Worm (Caenorhabditis elegans) whole organism, L1 larva: ENCODE results near the gene clr-1.

Experiments
- C16A3.4 ChIP-seq: fragments of 150-350 bp; optimal IDR thresholded peaks from 2 replicates; lab custom pipeline; 2014; ENCODE audit warnings: missing biosample characterization, missing genetic modification characterization
- F16B12.6 ChIP-seq: fragments of 150-350 bp; optimal IDR thresholded peaks from 2 replicates; lab custom pipeline; 2014; ENCODE audit warnings: missing biosample characterization, missing genetic modification characterization
- alr-1 ChIP-seq: fragments of 200-800 bp; sonication (Bioruptor generic); optimal IDR thresholded peaks from 2 replicates; lab custom pipeline; 2018; ENCODE audit warnings: borderline replicate concordance, mild to moderate bottlenecking, missing genetic modification characterization, missing compliant biosample characterization
- aly-2 ChIP-seq: fragments of 150-350 bp; optimal IDR thresholded peaks from 2 replicates; lab custom pipeline; 2014; ENCODE audit warnings: missing biosample characterization, missing genetic modification characterization
- blmp-1 ChIP-seq: fragments of 150-350 bp; optimal IDR thresholded peaks from 2 replicates; lab custom pipeline; 2014; ENCODE audit warnings: missing biosample characterization, missing genetic modification characterization
- ceh-8 ChIP-seq: fragments of 200-800 bp; sonication (Bioruptor generic); optimal IDR thresholded peaks from 2 replicates; lab custom pipeline; 2018; ENCODE audit warnings: mild to moderate bottlenecking, missing genetic modification characterization, moderate library complexity, missing compliant biosample characterization
- ceh-88 ChIP-seq: fragments of 200-800 bp; sonication (Bioruptor generic); IDR thresholded peaks from 2 replicates; pipeline ENCODE4 v1.3.6; 2022; ENCODE audit warnings: missing genetic modification characterization, missing compliant biosample characterization
- ces-1 ChIP-seq: fragments of 150-350 bp; optimal IDR thresholded peaks from 2 replicates; lab custom pipeline; 2014; ENCODE audit warnings: missing biosample characterization, missing genetic modification reagents, missing genetic modification characterization
- dpl-1 ChIP-seq, 3 experiments: fragments of 150-350 bp in 2 of 3; sonication (generic microtip) in 1 of 3; optimal IDR thresholded peaks; 2 replicates each; lab custom pipeline; 2014 to 2017; ENCODE audit warnings: missing biosample characterization in 3 of 3, missing genetic modification characterization in 3 of 3, missing genetic modification reagents in 3 of 3
- efl-1 ChIP-seq, 4 experiments: fragments of 150-350 bp; optimal IDR thresholded peaks in 3 of 4; peaks in 1 of 4; 1 replicate in 1 of 4; 2 replicates in 3 of 4; lab custom pipeline; 2014; ENCODE audit warnings: missing biosample characterization in 2 of 4, missing genetic modification characterization in 2 of 4, missing genetic modification reagents in 2 of 4
- egl-13 ChIP-seq: sonication (generic microtip); optimal IDR thresholded peaks from 2 replicates; lab custom pipeline; 2016; ENCODE audit warnings: missing genotype, missing genetic modification reagents, missing genetic modification characterization, missing compliant biosample characterization
- egl-27 ChIP-seq, 2 experiments: fragments of 150-350 bp in 1 of 2; sonication (generic microtip); optimal IDR thresholded peaks; 3 replicates each; lab custom pipeline; 2017 to 2018; ENCODE audit warnings: missing biosample characterization in 2 of 2, missing genetic modification characterization in 2 of 2, missing genetic modification reagents in 2 of 2
- elt-2 ChIP-seq: sonication (generic microtip); optimal IDR thresholded peaks from 2 replicates; lab custom pipeline; 2016; ENCODE audit warnings: missing genetic modification characterization, mild to moderate bottlenecking, inconsistent platforms, missing compliant biosample characterization, missing genetic modification reagents
- elt-3 ChIP-seq, 6 experiments: fragments of 150-350 bp in 1 of 6; sonication (generic microtip); optimal IDR thresholded peaks; 2 replicates each; lab custom pipeline; 2017 to 2018; ENCODE audit warnings: missing biosample characterization in 6 of 6, missing genetic modification characterization in 6 of 6, inconsistent platforms in 1 of 6
- ets-5 ChIP-seq: fragments of 200-800 bp; sonication (Bioruptor generic); IDR thresholded peaks from 2 replicates; pipeline ENCODE4 v1.3.6; 2022; ENCODE audit warnings: missing genetic modification characterization, missing compliant biosample characterization
- fkh-10 ChIP-seq: sonication (generic microtip); optimal IDR thresholded peaks from 2 replicates; lab custom pipeline; 2017; ENCODE audit warnings: missing biosample characterization, missing genetic modification reagents, missing genetic modification characterization
- fkh-8 ChIP-seq: sonication (generic microtip); optimal IDR thresholded peaks from 2 replicates; lab custom pipeline; 2016; ENCODE audit warnings: mild to moderate bottlenecking, missing genetic modification characterization, missing compliant biosample characterization
- fos-1 ChIP-seq: fragments of 150-350 bp; optimal IDR thresholded peaks from 2 replicates; lab custom pipeline; 2014; ENCODE audit warnings: missing biosample characterization, missing genetic modification characterization
- grh-1 ChIP-seq: fragments of 200-800 bp; sonication (Bioruptor generic); IDR thresholded peaks from 2 replicates; pipeline ENCODE4 v1.3.6; 2022; ENCODE audit warnings: missing genetic modification reagents, missing genetic modification characterization, missing compliant biosample characterization
- lin-13 ChIP-seq: fragments of 150-350 bp; optimal IDR thresholded peaks from 2 replicates; lab custom pipeline; 2014; ENCODE audit warnings: missing biosample characterization, missing genetic modification reagents, missing genetic modification characterization
- lin-14 ChIP-seq: fragments of 200-800 bp; sonication (Bioruptor generic); optimal IDR thresholded peaks from 2 replicates; lab custom pipeline; 2018; ENCODE audit warnings: mild to moderate bottlenecking, missing genetic modification characterization, moderate library complexity, missing compliant biosample characterization
- lin-15B ChIP-seq: fragments of 150-350 bp; sonication (generic microtip); optimal IDR thresholded peaks from 3 replicates; lab custom pipeline; 2014; ENCODE audit warnings: missing biosample characterization, missing genetic modification characterization
- lin-39 ChIP-seq: fragments of 150-350 bp; optimal IDR thresholded peaks from 2 replicates; lab custom pipeline; 2014; ENCODE audit warnings: missing biosample characterization, missing genetic modification reagents, missing genetic modification characterization
- lsy-2 ChIP-seq, 2 experiments: fragments of 150-350 bp; optimal IDR thresholded peaks; 2 replicates each; lab custom pipeline; 2014; ENCODE audit warnings: missing biosample characterization in 2 of 2, missing genetic modification characterization in 2 of 2
- mab-9 ChIP-seq: fragments of 200-800 bp; sonication (Bioruptor generic); IDR thresholded peaks from 2 replicates; pipeline ENCODE4 v1.3.6; 2022; ENCODE audit warnings: missing genetic modification reagents, missing genetic modification characterization, missing compliant biosample characterization
- mep-1 ChIP-seq: fragments of 150-350 bp; optimal IDR thresholded peaks from 2 replicates; lab custom pipeline; 2014; ENCODE audit warnings: missing biosample characterization, missing genetic modification characterization
- nhr-19 ChIP-seq: fragments of 200-800 bp; sonication (Bioruptor generic); conservative IDR thresholded peaks from 2 replicates; pipeline ENCODE4 v1.3.6; 2022; ENCODE audit warnings: missing genetic modification characterization, missing compliant biosample characterization
- nhr-20 ChIP-seq: sonication (generic microtip); optimal IDR thresholded peaks from 2 replicates; lab custom pipeline; 2016; ENCODE audit warnings: mild to moderate bottlenecking, missing genetic modification characterization, missing compliant biosample characterization
- nhr-28 ChIP-seq: fragments of 150-350 bp; optimal IDR thresholded peaks from 2 replicates; lab custom pipeline; 2014; ENCODE audit warnings: missing biosample characterization, missing genetic modification characterization
- nhr-47 ChIP-seq: sonication (generic microtip); optimal IDR thresholded peaks from 2 replicates; lab custom pipeline; 2016; ENCODE audit warnings: mild to moderate bottlenecking, missing genetic modification characterization, moderate library complexity, missing compliant biosample characterization
- nhr-77 ChIP-seq: fragments of 150-350 bp; optimal IDR thresholded peaks from 2 replicates; lab custom pipeline; 2014; ENCODE audit warnings: missing biosample characterization, missing genetic modification characterization
- nhr-85 ChIP-seq: sonication (generic microtip); peaks from one replicate; lab custom pipeline; 2016; ENCODE audit warnings: missing genetic modification characterization, inconsistent platforms, missing compliant biosample characterization
- rnt-1 ChIP-seq: sonication (generic microtip); optimal IDR thresholded peaks from 2 replicates; lab custom pipeline; 2016; ENCODE audit warnings: mild to moderate bottlenecking, missing genetic modification characterization, moderate library complexity, missing compliant biosample characterization
- snpc-4 ChIP-seq: fragments of 150-350 bp; optimal IDR thresholded peaks from 2 replicates; lab custom pipeline; 2014; ENCODE audit warnings: missing biosample characterization, missing genetic modification characterization
- sox-4 ChIP-seq: sonication (generic microtip); optimal IDR thresholded peaks from 2 replicates; lab custom pipeline; 2016; ENCODE audit warnings: missing genetic modification characterization, missing compliant biosample characterization
- sptf-1 ChIP-seq: fragments of 150-350 bp; optimal IDR thresholded peaks from 2 replicates; lab custom pipeline; 2014; ENCODE audit warnings: missing biosample characterization, missing genetic modification characterization
- swsn-7 ChIP-seq: sonication (generic microtip); optimal IDR thresholded peaks from 2 replicates; lab custom pipeline; 2016; ENCODE audit warnings: missing genetic modification characterization, missing compliant biosample characterization
- unc-86 ChIP-seq: sonication (generic microtip); optimal IDR thresholded peaks from 2 replicates; lab custom pipeline; 2016; ENCODE audit warnings: missing genetic modification characterization, missing compliant biosample characterization
- unc-98 ChIP-seq: fragments of 200-800 bp; sonication (Bioruptor generic); IDR thresholded peaks from 2 replicates; pipeline ENCODE4 v1.3.6; 2022; ENCODE audit warnings: missing genetic modification characterization, missing compliant biosample characterization
- vab-15 ChIP-seq: sonication (generic microtip); optimal IDR thresholded peaks from 2 replicates; lab custom pipeline; 2017; ENCODE audit warnings: missing genotype, mild to moderate bottlenecking, missing genetic modification characterization, missing compliant biosample characterization
- xbp-1 ChIP-seq: sonication (generic microtip); optimal IDR thresholded peaks from 2 replicates; lab custom pipeline; 2016; ENCODE audit warnings: missing genetic modification characterization, missing compliant biosample characterization
- zag-1 ChIP-seq: fragments of 150-350 bp; optimal IDR thresholded peaks from 2 replicates; lab custom pipeline; 2014; ENCODE audit warnings: missing biosample characterization, missing genetic modification characterization
- ztf-11 ChIP-seq, 2 experiments: sonication (generic microtip); optimal IDR thresholded peaks; 2 replicates each; lab custom pipeline; 2016 to 2017; ENCODE audit warnings: missing genetic modification characterization in 2 of 2, missing biosample characterization in 1 of 2, missing compliant biosample characterization in 1 of 2

The clr-1 gene

DNA sequence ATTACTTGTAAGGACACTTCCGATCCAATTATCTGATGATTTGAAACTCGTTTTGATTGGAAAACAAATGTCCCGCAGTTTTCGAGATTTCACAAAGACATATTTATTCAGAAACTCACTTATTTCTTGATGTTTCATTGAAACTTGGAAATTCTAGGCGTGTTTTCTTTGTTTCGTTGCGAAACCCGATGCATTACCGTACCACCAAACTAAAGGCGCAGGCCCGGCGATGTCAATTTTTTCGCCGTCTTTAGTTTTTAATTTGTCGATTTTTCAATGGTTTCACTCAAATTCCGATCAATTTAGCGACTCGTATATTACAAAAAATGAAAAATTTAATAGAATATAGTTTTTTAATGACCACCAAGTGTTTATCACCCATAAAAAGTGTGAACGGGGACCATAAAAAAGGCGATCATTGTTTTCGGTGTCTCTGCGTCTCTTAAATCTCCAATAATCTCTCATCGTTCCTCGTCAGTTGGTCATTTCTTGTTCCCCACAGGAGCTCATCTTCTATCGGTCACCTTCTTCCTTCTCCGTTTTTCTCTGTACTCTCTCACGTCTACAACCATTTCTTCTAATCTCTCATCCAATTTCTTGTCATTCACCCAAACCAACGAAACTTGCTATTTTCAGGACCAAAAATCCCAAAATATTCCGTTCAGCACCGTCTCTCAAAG is at the start of gene clr-1:
TSS of gene clr-1 (plus strand) at position 630 of the 680 bp plus-strand sequence.
- TF ChIP-seq egl-13 (tag; lab: Kevin White, UChicago) (no peak), lin-14 (GFP tag; lab: Kevin White, UChicago) (peak; percentile 20), efl-1 (optimal IDR thresholded peaks at IDR 0.05; lab: Kevin White, UChicago) (no peak), efl-1 (GFP tag; optimal IDR thresholded peaks at IDR 0.05 in 1 of 2; lab: Kevin White, UChicago) (peak in 1 of 2 experiments; percentile 34), sox-4 (tag; lab: Kevin White, UChicago) (no peak), lin-13 (no peak), lin-39 (no peak), fkh-8 (no peak), alr-1 (no peak), nhr-85 (tag; lab: Kevin White, UChicago) (peak; percentile 8), nhr-19 (no peak), elt-2 (no peak), rnt-1 (tag; lab: Kevin White, UChicago) (peak; percentile 39)

DNA sequence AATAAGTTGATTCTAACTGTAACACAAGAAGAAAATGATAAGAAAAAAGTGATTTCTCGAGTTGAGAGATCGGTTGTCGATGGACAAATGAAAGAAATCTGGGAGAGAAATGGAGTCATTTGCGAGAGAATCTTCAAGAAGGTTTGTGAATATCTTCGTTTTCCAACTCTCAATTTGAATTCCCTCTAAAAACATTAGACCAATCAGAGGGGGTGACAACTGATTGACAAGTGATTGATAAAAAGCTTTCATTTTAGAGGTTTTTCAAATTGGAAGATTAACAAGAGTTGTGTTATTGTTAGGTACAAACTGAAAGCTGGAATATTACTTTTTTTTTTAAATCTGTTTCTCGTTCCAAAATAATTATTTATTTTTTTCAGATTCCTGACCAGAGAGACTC is 48.3 kb upstream of the clr-1 start:
- TF ChIP-seq fos-1, result no peak
- no peak for TF ChIP-seq efl-1 (optimal IDR thresholded peaks at IDR 0.05; lab: Kevin White, UChicago)
- TF ChIP-seq efl-1 (GFP tag; optimal IDR thresholded peaks at IDR 0.05 in 1 of 2; lab: Kevin White, UChicago), result peak in 1 of 2 experiments; percentile 23

DNA sequence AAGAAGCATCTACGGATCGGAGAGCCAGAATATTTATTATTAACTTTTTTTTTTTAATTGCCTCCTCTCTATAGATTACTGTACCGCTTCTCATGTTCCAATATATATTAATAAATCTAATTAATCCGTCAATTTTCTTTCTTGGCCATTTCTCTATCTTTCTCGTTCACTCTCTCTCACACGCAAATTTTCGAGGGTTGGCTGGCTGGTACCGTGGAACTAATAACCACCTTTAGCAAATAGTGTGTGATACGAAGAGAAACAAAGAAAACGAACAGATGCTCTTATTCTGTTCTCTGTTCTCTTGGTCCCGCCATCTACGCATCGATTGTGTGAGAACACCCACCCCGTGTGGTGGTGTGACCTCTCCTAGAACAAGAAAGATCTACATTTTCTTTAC is 47.8 kb upstream of the clr-1 start:
- TF ChIP-seq nhr-85 (tag; lab: Kevin White, UChicago), result no peak
- TF ChIP-seq zag-1 (tag; lab: Kevin White, UChicago), result no peak
- TF ChIP-seq blmp-1 (tag; lab: Kevin White, UChicago), result no peak
- TF ChIP-seq mep-1 (tag; lab: Kevin White, UChicago), result no peak
- TF ChIP-seq, all 84 proteins: peak for 0

DNA sequence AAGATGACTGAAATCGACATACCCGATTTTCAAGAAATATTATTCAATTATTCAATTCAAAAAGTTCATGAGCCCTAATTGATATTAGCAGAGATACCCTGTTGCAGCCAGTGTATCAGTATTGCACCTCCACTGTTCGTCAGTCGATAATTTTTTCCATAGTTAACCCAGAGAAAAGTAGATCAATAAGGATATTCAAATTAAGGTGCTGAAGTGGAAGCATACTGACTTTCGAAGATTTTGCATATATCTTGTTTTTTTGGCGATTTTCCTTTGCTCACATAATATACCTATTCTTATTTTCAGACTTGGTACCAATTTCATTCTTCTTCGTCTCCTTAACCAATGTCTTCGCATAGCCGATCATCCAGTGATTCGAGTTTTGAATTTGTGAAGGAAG is 47.2 kb upstream of the clr-1 start, which contains the start of gene EEED8.15:
TSS of gene EEED8.15 (plus strand) at position 301 of the 400 bp plus-strand sequence.
- no peak for TF ChIP-seq nhr-47 (tag; lab: Kevin White, UChicago)
- TF ChIP-seq snpc-4, result no peak
- no peak for TF ChIP-seq nhr-77 (tag; lab: Kevin White, UChicago)
- TF ChIP-seq fkh-10, result no peak
- TF ChIP-seq lin-14 (GFP tag; lab: Kevin White, UChicago), result no peak
- no peak for TF ChIP-seq fos-1
- no peak for TF ChIP-seq elt-3 (tag; optimal IDR thresholded peaks at IDR 0.05; lab: Kevin White, UChicago)
- no peak for TF ChIP-seq ceh-88 (GFP tag; lab: Robert Waterston, UW)
- no peak for TF ChIP-seq swsn-7 (tag; lab: Kevin White, UChicago)
- TF ChIP-seq aly-2, result no peak
- TF ChIP-seq vab-15 (tag; lab: Kevin White, UChicago), result no peak
- no peak for TF ChIP-seq mab-9
- TF ChIP-seq lsy-2 (tag; optimal IDR thresholded peaks at IDR 0.05; lab: Kevin White, UChicago), result no peak
- TF ChIP-seq egl-27 (tag; optimal IDR thresholded peaks at IDR 0.05; lab: Kevin White, UChicago), result no peak
- no peak for TF ChIP-seq lin-15B (tag; lab: Kevin White, UChicago)
- TF ChIP-seq ces-1 (GFP tag; lab: Kevin White, UChicago), result no peak
- no peak for TF ChIP-seq nhr-85 (tag; lab: Kevin White, UChicago)
- no peak for TF ChIP-seq nhr-28
- no peak for TF ChIP-seq sptf-1 (tag; lab: Kevin White, UChicago)

DNA sequence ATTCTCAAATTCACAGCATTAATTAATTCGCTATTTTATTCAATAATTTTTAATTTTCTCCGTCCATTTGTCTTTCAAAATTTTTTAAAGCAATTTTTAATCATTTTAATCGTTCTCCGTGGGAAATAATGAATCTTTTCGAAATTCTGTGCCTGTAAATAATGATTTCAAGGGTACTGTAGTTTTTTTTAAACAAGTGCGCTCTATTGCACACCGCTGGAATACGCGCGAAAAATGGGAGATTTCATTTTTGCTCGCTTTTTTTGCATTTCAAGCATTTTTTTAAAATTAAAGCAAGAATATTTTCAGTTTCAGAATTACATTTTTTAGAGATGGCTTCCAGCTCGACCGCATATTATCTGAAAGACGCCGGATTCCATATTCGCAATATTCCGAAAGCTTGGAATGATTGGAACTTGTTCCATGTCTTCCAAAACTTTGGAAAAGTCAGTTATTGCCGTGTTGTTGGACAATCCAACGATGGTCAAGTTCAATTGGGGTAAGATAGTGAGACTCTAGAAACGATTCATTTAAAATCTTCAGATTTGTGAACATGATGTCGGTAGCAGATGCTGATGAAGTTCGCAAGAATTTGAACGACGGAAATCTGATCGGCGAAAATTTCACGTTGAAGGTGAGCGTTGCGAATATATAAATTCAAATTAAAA is 45.1 kb upstream of the clr-1 start, which contains the start of gene tofu-6:
TSS of gene tofu-6 (plus strand) at position 302 of the 668 bp plus-strand sequence.
- peak; percentile 16 for TF ChIP-seq F16B12.6 (tag; lab: Kevin White, UChicago)
- peak; percentile 10 for TF ChIP-seq lin-15B (tag; lab: Kevin White, UChicago)
- no peak for TF ChIP-seq unc-98 (GFP tag; lab: Robert Waterston, UW)
- no peak for TF ChIP-seq xbp-1 (tag; lab: Kevin White, UChicago)
- no peak for TF ChIP-seq elt-2
- no peak for TF ChIP-seq ztf-11 (tag; optimal IDR thresholded peaks at IDR 0.05; lab: Kevin White, UChicago)
- TF ChIP-seq lsy-2 (tag; optimal IDR thresholded peaks at IDR 0.05; lab: Kevin White, UChicago), result peak; percentile 64 to 95
- TF ChIP-seq ces-1 (GFP tag; lab: Kevin White, UChicago), result no peak
- no peak for TF ChIP-seq rnt-1 (tag; lab: Kevin White, UChicago)
- no peak for TF ChIP-seq unc-86 (tag; lab: Kevin White, UChicago)
- no peak for TF ChIP-seq fkh-8
- TF ChIP-seq nhr-20 (tag; lab: Kevin White, UChicago), result no peak
- no peak for TF ChIP-seq ceh-8 (GFP tag; lab: Kevin White, UChicago)
- TF ChIP-seq C16A3.4 (tag; lab: Kevin White, UChicago), result peak; percentile 11
- peak; percentile 55 to 80 (median 62) for TF ChIP-seq dpl-1 (GFP tag; optimal IDR thresholded peaks at IDR 0.05; lab: Kevin White, UChicago)
- TF ChIP-seq grh-1 (GFP tag; lab: Robert Waterston, UW), result no peak
- no peak for TF ChIP-seq ets-5
